Worm (Caenorhabditis elegans) whole organism, L4/young adult: ENCODE data around the gene nhr-30.

Experiments
- dao-5 ChIP-seq: sonication (generic microtip); optimal IDR thresholded peaks from 2 replicates; lab custom pipeline; 2016; ENCODE audit warnings: missing genotype, missing genetic modification characterization, moderate library complexity, missing compliant biosample characterization
- him-1 ChIP-seq: sonication (generic microtip); optimal IDR thresholded peaks from 2 replicates; lab custom pipeline; 2016; ENCODE audit warnings: missing genotype, missing genetic modification reagents, missing genetic modification characterization, missing compliant biosample characterization

DNA sequence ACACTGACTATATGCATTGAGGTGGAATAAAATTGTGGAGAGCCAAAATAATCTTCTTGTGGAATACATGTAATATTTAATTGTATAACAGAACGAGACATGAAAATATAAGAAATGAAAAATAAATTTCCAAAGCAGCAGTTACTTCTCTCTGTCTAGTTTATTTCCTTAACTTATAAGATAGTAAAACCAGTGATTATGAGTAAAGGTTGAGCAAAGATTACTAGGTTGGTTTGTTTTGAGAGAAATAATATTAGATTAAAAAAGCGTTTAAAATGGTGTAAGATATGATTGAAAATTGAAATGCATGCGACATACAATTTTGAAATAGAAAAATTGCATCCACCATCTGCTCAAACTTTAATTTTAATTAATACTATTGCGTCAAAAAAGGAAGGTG is 31.2 kb upstream of the nhr-30 start, which contains the start of gene srh-201:
- no peak for TF ChIP-seq dao-5 (tag; lab: Kevin White, UChicago)
- TF ChIP-seq him-1 (tag; lab: Kevin White, UChicago), result no peak
